Worm (Caenorhabditis elegans) whole organism, L4 larva: Measurements from ENCODE around the gene bath-27.

Source experiments
- F37D6.2 ChIP-seq: sonication (generic microtip); optimal IDR thresholded peaks from 2 replicates; lab custom pipeline; 2016; ENCODE audit warnings: mild to moderate bottlenecking, missing genetic modification characterization, missing compliant biosample characterization
- R02D3.7 ChIP-seq: fragments of 150-350 bp; sonication (generic microtip); optimal IDR thresholded peaks from 3 replicates; lab custom pipeline; 2014; ENCODE audit warnings: missing biosample characterization, missing genetic modification characterization
- ceh-28 ChIP-seq: fragments of 150-350 bp; optimal IDR thresholded peaks from 2 replicates; lab custom pipeline; 2014; ENCODE audit warnings: missing biosample characterization, missing genetic modification reagents, missing genetic modification characterization
- hif-1 ChIP-seq, 2 experiments: sonication (generic microtip); optimal IDR thresholded peaks; 2 replicates each; lab custom pipeline; 2016 to 2017; ENCODE audit warnings: missing compliant biosample characterization in 2 of 2, missing genetic modification characterization in 2 of 2, missing genetic modification reagents in 2 of 2, missing genotype in 2 of 2, mild to moderate bottlenecking in 1 of 2
- jun-1 ChIP-seq: fragments of 150-350 bp; optimal IDR thresholded peaks from 2 replicates; lab custom pipeline; 2014; ENCODE audit warnings: missing biosample characterization, missing genetic modification reagents, missing genetic modification characterization
- nhr-77 ChIP-seq: fragments of 150-350 bp; optimal IDR thresholded peaks from 2 replicates; lab custom pipeline; 2014; ENCODE audit warnings: missing biosample characterization, missing genetic modification characterization
- snpc-4 ChIP-seq: fragments of 150-350 bp; optimal IDR thresholded peaks from 2 replicates; lab custom pipeline; 2014; ENCODE audit warnings: missing biosample characterization, missing genetic modification characterization
- unc-130 ChIP-seq: sonication (generic microtip); optimal IDR thresholded peaks from 2 replicates; lab custom pipeline; 2016; ENCODE audit warnings: missing genetic modification reagents, missing genetic modification characterization, missing compliant biosample characterization

- TF ChIP-seq jun-1 (tag; lab: Kevin White, UChicago) (no peak), R02D3.7 (tag; lab: Kevin White, UChicago) (no peak), ceh-28 (tag; lab: Kevin White, UChicago) (no peak), unc-130 (no peak), snpc-4 (tag; lab: Kevin White, UChicago) (no peak), hif-1 (tag; optimal IDR thresholded peaks at IDR 0.05; lab: Kevin White, UChicago) (no peak), F37D6.2 (no peak), nhr-77 (no peak)
Observed at ce11 chrII:3323179-3323578, 35.8 kb upstream of the bath-27 start, which contains the start of gene Y46D2A.2.
